Worm (Caenorhabditis elegans) whole organism, early embryonic: ENCODE measurements around the gene rop-1.

Experiments used
- B0310.2 ChIP-seq: sonication (generic microtip); optimal IDR thresholded peaks from 2 replicates; lab custom pipeline; 2016; ENCODE audit warnings: mild to moderate bottlenecking, missing genetic modification characterization, missing compliant biosample characterization
- F13C5.2 ChIP-seq: sonication (generic microtip); optimal IDR thresholded peaks from 2 replicates; lab custom pipeline; 2017; ENCODE audit warnings: mild to moderate bottlenecking, missing genetic modification characterization, inconsistent platforms, missing compliant biosample characterization
- aly-1 ChIP-seq: sonication (generic microtip); optimal IDR thresholded peaks from 2 replicates; lab custom pipeline; 2016; ENCODE audit warnings: missing genetic modification characterization, missing compliant biosample characterization
- ama-1 ChIP-seq: fragments of 150-350 bp; optimal IDR thresholded peaks from 2 replicates; lab custom pipeline; 2014
- ceh-13 ChIP-seq: fragments of 200-800 bp; sonication (Bioruptor generic); optimal IDR thresholded peaks from 2 replicates; lab custom pipeline; 2018; ENCODE audit warnings: mild to moderate bottlenecking, missing genetic modification characterization, missing compliant biosample characterization
- ceh-36 ChIP-seq: sonication (generic microtip); optimal IDR thresholded peaks from 2 replicates; lab custom pipeline; 2016; ENCODE audit warnings: missing genetic modification characterization, inconsistent platforms, missing compliant biosample characterization
- ets-7 ChIP-seq: sonication (generic microtip); optimal IDR thresholded peaks from 2 replicates; lab custom pipeline; 2016; ENCODE audit warnings: missing genotype, missing genetic modification characterization, missing compliant biosample characterization
- flt-1 ChIP-seq: fragments of 200-800 bp; sonication (Bioruptor generic); IDR thresholded peaks from 2 replicates; pipeline ENCODE4 v1.3.6; 2022; ENCODE audit warnings: missing genetic modification characterization, missing compliant biosample characterization
- hmbx-1 ChIP-seq: sonication (generic microtip); optimal IDR thresholded peaks from 2 replicates; lab custom pipeline; 2016; ENCODE audit warnings: mild to moderate bottlenecking, missing genetic modification characterization, missing compliant biosample characterization
- hmg-4 ChIP-seq: fragments of 200-800 bp; sonication (Bioruptor generic); optimal IDR thresholded peaks from 2 replicates; lab custom pipeline; 2018; ENCODE audit warnings: mild to moderate bottlenecking, missing genetic modification characterization, missing compliant biosample characterization
- hnd-1 ChIP-seq: sonication (generic microtip); optimal IDR thresholded peaks from 2 replicates; lab custom pipeline; 2016; ENCODE audit warnings: missing genetic modification characterization, missing compliant biosample characterization
- pes-1 ChIP-seq: fragments of 200-800 bp; sonication (Bioruptor generic); IDR thresholded peaks from 2 replicates; pipeline ENCODE4 v1.3.6; 2022; ENCODE audit warnings: missing genetic modification reagents, missing genetic modification characterization, missing compliant biosample characterization
- scrt-1 ChIP-seq: fragments of 200-800 bp; sonication (Bioruptor generic); IDR thresholded peaks from 2 replicates; pipeline ENCODE4 v1.3.6; 2022; ENCODE audit warnings: missing genetic modification characterization, missing compliant biosample characterization
- sea-1 ChIP-seq: fragments of 200-800 bp; sonication (Bioruptor generic); conservative IDR thresholded peaks from 2 replicates; pipeline ENCODE4 v1.3.6; 2022; ENCODE audit warnings: missing genetic modification characterization, missing compliant biosample characterization
- tbx-11 ChIP-seq: fragments of 200-800 bp; sonication (Bioruptor generic); IDR thresholded peaks from 2 replicates; pipeline ENCODE4 v1.3.6; 2022; ENCODE audit warnings: missing genetic modification characterization, missing compliant biosample characterization
- tbx-37 ChIP-seq: fragments of 200-800 bp; sonication (Bioruptor generic); conservative IDR thresholded peaks from 2 replicates; pipeline ENCODE4 v1.3.6; 2022; ENCODE audit warnings: missing genetic modification reagents, missing genetic modification characterization, missing compliant biosample characterization
- tra-4 ChIP-seq: sonication (generic microtip); optimal IDR thresholded peaks from 2 replicates; lab custom pipeline; 2017; ENCODE audit warnings: missing genetic modification characterization, missing compliant biosample characterization

Gene rop-1

ce11 chrV:10246967-10247366 is 7.9 kb downstream of the rop-1 start:
- TF ChIP-seq B0310.2 (tag; lab: Kevin White, UChicago) (no peak), hmg-4 (GFP tag; lab: Kevin White, UChicago) (no peak), aly-1 (no peak), ets-7 (tag; lab: Kevin White, UChicago) (no peak), hmbx-1 (tag; lab: Kevin White, UChicago) (no peak), tra-4 (tag; lab: Kevin White, UChicago) (no peak), hnd-1 (tag; lab: Kevin White, UChicago) (no peak), F13C5.2 (tag; lab: Kevin White, UChicago) (no peak), sea-1 (GFP tag; lab: Robert Waterston, UW) (no peak), ceh-36 (tag; lab: Kevin White, UChicago) (no peak), tbx-11 (no peak), flt-1 (no peak), pes-1 (GFP tag; lab: Robert Waterston, UW) (no peak)

- no peak for TF ChIP-seq B0310.2 (tag; lab: Kevin White, UChicago)
- no peak for TF ChIP-seq ama-1 (lab: Kevin White, UChicago)
- no peak for TF ChIP-seq tbx-11
- TF ChIP-seq pes-1 (GFP tag; lab: Robert Waterston, UW), result no peak
- no peak for TF ChIP-seq flt-1
- TF ChIP-seq hmbx-1 (tag; lab: Kevin White, UChicago), result no peak
- no peak for TF ChIP-seq tbx-37 (GFP tag; lab: Robert Waterston, UW)
- TF ChIP-seq scrt-1 (GFP tag; lab: Robert Waterston, UW), result no peak
- no peak for TF ChIP-seq aly-1
- TF ChIP-seq ceh-13 (GFP tag; lab: Kevin White, UChicago), result no peak
- no peak for TF ChIP-seq hmg-4 (GFP tag; lab: Kevin White, UChicago)
- no peak for TF ChIP-seq sea-1 (GFP tag; lab: Robert Waterston, UW)
- TF ChIP-seq ceh-36 (tag; lab: Kevin White, UChicago), result no peak
- TF ChIP-seq hnd-1 (tag; lab: Kevin White, UChicago), result no peak
- TF ChIP-seq ets-7 (tag; lab: Kevin White, UChicago), result no peak
- no peak for TF ChIP-seq F13C5.2 (tag; lab: Kevin White, UChicago)
- no peak for TF ChIP-seq tra-4 (tag; lab: Kevin White, UChicago)
Observed at ce11 chrV:10246443-10246885, 8.4 kb downstream of the rop-1 start.

ce11 chrV:10245615-10246014 is 9.2 kb downstream of the rop-1 start:
- no peak for TF ChIP-seq hmbx-1 (tag; lab: Kevin White, UChicago)
- no peak for TF ChIP-seq hnd-1 (tag; lab: Kevin White, UChicago)
- TF ChIP-seq F13C5.2 (tag; lab: Kevin White, UChicago), result no peak
- no peak for TF ChIP-seq ceh-13 (GFP tag; lab: Kevin White, UChicago)
- TF ChIP-seq ceh-36 (tag; lab: Kevin White, UChicago), result no peak
- no peak for TF ChIP-seq ama-1 (lab: Kevin White, UChicago)
- no peak for TF ChIP-seq tbx-11
- no peak for TF ChIP-seq tra-4 (tag; lab: Kevin White, UChicago)
- no peak for TF ChIP-seq flt-1
- no peak for TF ChIP-seq aly-1
- no peak for TF ChIP-seq B0310.2 (tag; lab: Kevin White, UChicago)
- TF ChIP-seq hmg-4 (GFP tag; lab: Kevin White, UChicago), result no peak
- TF ChIP-seq pes-1 (GFP tag; lab: Robert Waterston, UW), result no peak
- TF ChIP-seq tbx-37 (GFP tag; lab: Robert Waterston, UW), result no peak

- TF ChIP-seq tbx-11 (no peak), pes-1 (GFP tag; lab: Robert Waterston, UW) (no peak), ama-1 (lab: Kevin White, UChicago) (no peak), ceh-13 (GFP tag; lab: Kevin White, UChicago) (no peak), tra-4 (tag; lab: Kevin White, UChicago) (no peak), hmg-4 (GFP tag; lab: Kevin White, UChicago) (no peak), tbx-37 (GFP tag; lab: Robert Waterston, UW) (no peak), ets-7 (tag; lab: Kevin White, UChicago) (no peak), scrt-1 (GFP tag; lab: Robert Waterston, UW) (no peak), sea-1 (GFP tag; lab: Robert Waterston, UW) (no peak), flt-1 (no peak), aly-1 (no peak), B0310.2 (tag; lab: Kevin White, UChicago) (no peak), F13C5.2 (tag; lab: Kevin White, UChicago) (no peak), ceh-36 (tag; lab: Kevin White, UChicago) (no peak)
Observed at ce11 chrV:10244018-10244720, 10.7 kb downstream of the rop-1 start.

- TF ChIP-seq scrt-1 (GFP tag; lab: Robert Waterston, UW) (no peak), hmbx-1 (tag; lab: Kevin White, UChicago) (no peak), ets-7 (tag; lab: Kevin White, UChicago) (no peak)
Observed at ce11 chrV:10243105-10243504, 11.8 kb downstream of the rop-1 start, which contains the start of gene C12D8.9. C12D8.9 (minus strand) TSS chrV:10243205.

- TF ChIP-seq pes-1 (GFP tag; lab: Robert Waterston, UW) (no peak), ama-1 (lab: Kevin White, UChicago) (no peak), ceh-13 (GFP tag; lab: Kevin White, UChicago) (no peak), F13C5.2 (tag; lab: Kevin White, UChicago) (no peak), B0310.2 (tag; lab: Kevin White, UChicago) (no peak), flt-1 (no peak), scrt-1 (GFP tag; lab: Robert Waterston, UW) (no peak), hnd-1 (tag; lab: Kevin White, UChicago) (no peak), hmg-4 (GFP tag; lab: Kevin White, UChicago) (no peak), sea-1 (GFP tag; lab: Robert Waterston, UW) (no peak)
Observed at ce11 chrV:10241121-10241803, 13.6 kb downstream of the rop-1 start, which contains the start of the genes C12D8.21 and col-148. C12D8.21 (minus strand) TSS chrV:10241188. col-148 (plus strand) TSS chrV:10241753.
